Worm (Caenorhabditis elegans) whole organism, early embryonic: ENCODE data around the gene sdz-13.

Experiments
- aly-1 ChIP-seq: sonication (generic microtip); optimal IDR thresholded peaks from 2 replicates; lab custom pipeline; 2016; ENCODE audit warnings: missing genetic modification characterization, missing compliant biosample characterization
- ama-1 ChIP-seq: fragments of 150-350 bp; optimal IDR thresholded peaks from 2 replicates; lab custom pipeline; 2014
- ceh-13 ChIP-seq: fragments of 200-800 bp; sonication (Bioruptor generic); optimal IDR thresholded peaks from 2 replicates; lab custom pipeline; 2018; ENCODE audit warnings: mild to moderate bottlenecking, missing genetic modification characterization, missing compliant biosample characterization
- flt-1 ChIP-seq: fragments of 200-800 bp; sonication (Bioruptor generic); IDR thresholded peaks from 2 replicates; pipeline ENCODE4 v1.3.6; 2022; ENCODE audit warnings: missing genetic modification characterization, missing compliant biosample characterization
- hmg-4 ChIP-seq: fragments of 200-800 bp; sonication (Bioruptor generic); optimal IDR thresholded peaks from 2 replicates; lab custom pipeline; 2018; ENCODE audit warnings: mild to moderate bottlenecking, missing genetic modification characterization, missing compliant biosample characterization
- hnd-1 ChIP-seq: sonication (generic microtip); optimal IDR thresholded peaks from 2 replicates; lab custom pipeline; 2016; ENCODE audit warnings: missing genetic modification characterization, missing compliant biosample characterization
- pes-1 ChIP-seq: fragments of 200-800 bp; sonication (Bioruptor generic); IDR thresholded peaks from 2 replicates; pipeline ENCODE4 v1.3.6; 2022; ENCODE audit warnings: missing genetic modification reagents, missing genetic modification characterization, missing compliant biosample characterization
- tbx-11 ChIP-seq: fragments of 200-800 bp; sonication (Bioruptor generic); IDR thresholded peaks from 2 replicates; pipeline ENCODE4 v1.3.6; 2022; ENCODE audit warnings: missing genetic modification characterization, missing compliant biosample characterization
- tbx-37 ChIP-seq: fragments of 200-800 bp; sonication (Bioruptor generic); conservative IDR thresholded peaks from 2 replicates; pipeline ENCODE4 v1.3.6; 2022; ENCODE audit warnings: missing genetic modification reagents, missing genetic modification characterization, missing compliant biosample characterization
- tra-4 ChIP-seq: sonication (generic microtip); optimal IDR thresholded peaks from 2 replicates; lab custom pipeline; 2017; ENCODE audit warnings: missing genetic modification characterization, missing compliant biosample characterization

DNA sequence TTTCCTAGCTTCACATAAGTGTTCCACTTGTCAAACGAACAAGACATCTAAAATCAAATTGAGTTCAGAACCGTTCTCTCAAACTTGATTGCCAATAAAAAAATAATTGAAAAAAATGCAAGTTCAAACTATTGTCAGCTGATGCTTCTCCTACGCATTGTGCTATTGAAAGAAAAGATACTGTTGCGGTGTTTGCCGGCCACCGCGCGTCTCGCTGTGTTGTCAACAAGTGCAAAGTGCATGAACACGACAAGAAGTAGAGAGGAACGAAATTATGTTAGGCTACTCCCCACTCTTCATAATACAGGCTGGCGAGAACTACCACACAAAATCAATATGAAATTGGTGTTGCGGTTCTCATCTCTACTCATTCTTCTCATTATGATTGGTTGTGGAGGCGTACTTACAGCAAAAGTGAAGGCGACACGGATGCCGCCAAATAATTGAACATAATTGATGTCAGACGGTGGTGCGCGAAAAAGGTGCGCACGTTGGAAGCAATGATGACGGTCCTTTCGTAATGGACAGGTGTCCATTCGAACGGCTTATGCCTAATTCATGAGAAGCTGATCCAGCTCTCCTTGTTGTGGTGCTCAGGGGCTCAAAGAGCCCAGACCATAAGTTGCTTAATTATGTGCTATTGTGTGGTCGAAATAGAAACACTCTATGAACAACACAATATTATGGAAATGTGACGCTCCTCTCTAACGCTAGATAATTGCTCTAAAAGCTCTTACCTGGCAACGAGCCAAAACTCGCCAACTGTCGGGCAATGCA, 11.9 kb downstream of the sdz-13 start:
- TF ChIP-seq aly-1 (tag; lab: Kevin White, UChicago) = no peak
- no peak for TF ChIP-seq tbx-11
- TF ChIP-seq tbx-37 = no peak
- TF ChIP-seq hnd-1 = no peak
- TF ChIP-seq flt-1 (GFP tag; lab: Robert Waterston, UW) = no peak
- no peak for TF ChIP-seq ceh-13 (GFP tag; lab: Kevin White, UChicago)
- TF ChIP-seq ama-1 = no peak
- no peak for TF ChIP-seq pes-1 (GFP tag; lab: Robert Waterston, UW)
- TF ChIP-seq tra-4 = no peak
- TF ChIP-seq hmg-4 (GFP tag; lab: Kevin White, UChicago) = no peak
